Worm (Caenorhabditis elegans) whole organism, late embryonic: ENCODE data around the gene sto-6.

Experiments used
- C08G9.2 ChIP-seq: sonication (generic microtip); optimal IDR thresholded peaks from 2 replicates; lab custom pipeline; 2016; ENCODE audit warnings: mild to moderate bottlenecking, missing genetic modification characterization, moderate library complexity, missing compliant biosample characterization
- K02D7.2 ChIP-seq: sonication (generic microtip); optimal IDR thresholded peaks from 2 replicates; lab custom pipeline; 2017; ENCODE audit warnings: mild to moderate bottlenecking, missing genetic modification characterization, missing compliant biosample characterization
- K09A11.1 ChIP-seq: sonication (generic microtip); optimal IDR thresholded peaks from 2 replicates; lab custom pipeline; 2017; ENCODE audit warnings: antibody characterized with exemption, mild to moderate bottlenecking, missing genetic modification characterization, missing compliant biosample characterization; ENCODE audit not compliant: insufficient read depth
- T23F11.4 ChIP-seq: fragments of 200-800 bp; sonication (Bioruptor generic); optimal IDR thresholded peaks from 2 replicates; lab custom pipeline; 2018; ENCODE audit warnings: mild to moderate bottlenecking, missing genetic modification characterization, missing compliant biosample characterization
- ahr-1 ChIP-seq: sonication (generic microtip); optimal IDR thresholded peaks from 2 replicates; lab custom pipeline; 2016; ENCODE audit warnings: missing genetic modification characterization, missing compliant biosample characterization
- ceh-14 ChIP-seq: sonication (generic microtip); optimal IDR thresholded peaks from 2 replicates; lab custom pipeline; 2016; ENCODE audit warnings: missing genotype, missing genetic modification characterization, missing compliant biosample characterization
- ceh-18 ChIP-seq: sonication (generic microtip); optimal IDR thresholded peaks from 2 replicates; lab custom pipeline; 2016; ENCODE audit warnings: missing genetic modification characterization, missing compliant biosample characterization
- ceh-19 ChIP-seq: fragments of 200-800 bp; sonication (Bioruptor generic); optimal IDR thresholded peaks from 2 replicates; lab custom pipeline; 2018; ENCODE audit warnings: mild to moderate bottlenecking, missing genetic modification characterization, missing compliant biosample characterization
- ceh-2 ChIP-seq: sonication (generic microtip); optimal IDR thresholded peaks from 2 replicates; lab custom pipeline; 2016; ENCODE audit warnings: missing genotype, missing genetic modification characterization, missing compliant biosample characterization
- ceh-22 ChIP-seq: sonication (generic microtip); optimal IDR thresholded peaks from 2 replicates; lab custom pipeline; 2017; ENCODE audit warnings: missing biosample characterization, missing genetic modification characterization
- ceh-24 ChIP-seq: sonication (generic microtip); optimal IDR thresholded peaks from 2 replicates; lab custom pipeline; 2016; ENCODE audit warnings: mild to moderate bottlenecking, missing genetic modification characterization, missing compliant biosample characterization
- ceh-31 ChIP-seq: sonication (generic microtip); optimal IDR thresholded peaks from 2 replicates; lab custom pipeline; 2016; ENCODE audit warnings: missing genetic modification characterization, missing compliant biosample characterization
- ceh-34 ChIP-seq: sonication (generic microtip); optimal IDR thresholded peaks from 2 replicates; lab custom pipeline; 2016; ENCODE audit warnings: mild to moderate bottlenecking, missing genetic modification characterization, missing compliant biosample characterization
- ceh-6 ChIP-seq: fragments of 200-800 bp; sonication (Bioruptor generic); optimal IDR thresholded peaks from 2 replicates; lab custom pipeline; 2018; ENCODE audit warnings: mild to moderate bottlenecking, missing genetic modification characterization, missing compliant biosample characterization
- ceh-9 ChIP-seq: sonication (generic microtip); optimal IDR thresholded peaks from 2 replicates; lab custom pipeline; 2016; ENCODE audit warnings: mild to moderate bottlenecking, missing genetic modification characterization, inconsistent platforms, missing compliant biosample characterization
- che-1 ChIP-seq: sonication (generic microtip); optimal IDR thresholded peaks from 2 replicates; lab custom pipeline; 2016; ENCODE audit warnings: mild to moderate bottlenecking, missing genetic modification characterization, missing compliant biosample characterization
- dmd-4 ChIP-seq: sonication (generic microtip); optimal IDR thresholded peaks from 2 replicates; lab custom pipeline; 2016; ENCODE audit warnings: borderline replicate concordance, missing genetic modification characterization, missing compliant biosample characterization
- dve-1 ChIP-seq: sonication (generic microtip); optimal IDR thresholded peaks from 2 replicates; lab custom pipeline; 2017; ENCODE audit warnings: antibody characterized with exemption, mild to moderate bottlenecking, missing genetic modification characterization, missing compliant biosample characterization
- elt-2 ChIP-seq: sonication (generic microtip); optimal IDR thresholded peaks from 2 replicates; lab custom pipeline; 2016; ENCODE audit warnings: missing genetic modification reagents, missing genetic modification characterization, missing compliant biosample characterization
- eyg-1 ChIP-seq: sonication (generic microtip); optimal IDR thresholded peaks from 2 replicates; lab custom pipeline; 2016; ENCODE audit warnings: missing genotype, missing genetic modification characterization, missing compliant biosample characterization
- fax-1 ChIP-seq: sonication (generic microtip); optimal IDR thresholded peaks from 2 replicates; lab custom pipeline; 2016; ENCODE audit warnings: missing genotype, missing genetic modification characterization, missing compliant biosample characterization
- fkh-6 ChIP-seq: sonication (generic microtip); optimal IDR thresholded peaks from 2 replicates; lab custom pipeline; 2016; ENCODE audit warnings: missing genetic modification characterization, missing compliant biosample characterization
- gmeb-2 ChIP-seq: sonication (generic microtip); optimal IDR thresholded peaks from 2 replicates; lab custom pipeline; 2016; ENCODE audit warnings: missing genetic modification characterization, inconsistent platforms, missing compliant biosample characterization
- hlh-13 ChIP-seq: fragments of 200-800 bp; sonication (Bioruptor generic); optimal IDR thresholded peaks from 2 replicates; lab custom pipeline; 2018; ENCODE audit warnings: mild to moderate bottlenecking, missing genetic modification characterization, missing compliant biosample characterization
- hlh-15 ChIP-seq: sonication (generic microtip); optimal IDR thresholded peaks from 2 replicates; lab custom pipeline; 2016; ENCODE audit warnings: missing genetic modification characterization, missing compliant biosample characterization
- hlh-30 ChIP-seq: sonication (generic microtip); optimal IDR thresholded peaks from 2 replicates; lab custom pipeline; 2017; ENCODE audit warnings: antibody characterized with exemption, missing genetic modification characterization, missing compliant biosample characterization; ENCODE audit not compliant: insufficient read depth
- hlh-6 ChIP-seq: sonication (generic microtip); optimal IDR thresholded peaks from 2 replicates; lab custom pipeline; 2016; ENCODE audit warnings: missing genotype, missing genetic modification characterization, missing compliant biosample characterization
- hlh-8 ChIP-seq: sonication (generic microtip); optimal IDR thresholded peaks from 2 replicates; lab custom pipeline; 2016; ENCODE audit warnings: missing genotype, missing genetic modification characterization, missing compliant biosample characterization
- lim-6 ChIP-seq: sonication (generic microtip); optimal IDR thresholded peaks from 2 replicates; lab custom pipeline; 2016; ENCODE audit warnings: missing genetic modification characterization, missing compliant biosample characterization
- lin-11 ChIP-seq: fragments of 200-800 bp; sonication (Bioruptor generic); optimal IDR thresholded peaks from 2 replicates; lab custom pipeline; 2018; ENCODE audit warnings: mild to moderate bottlenecking, missing genetic modification characterization, missing compliant biosample characterization
- mec-3 ChIP-seq: sonication (generic microtip); optimal IDR thresholded peaks from 2 replicates; lab custom pipeline; 2016; ENCODE audit warnings: borderline replicate concordance, missing genetic modification characterization, missing compliant biosample characterization
- nfya-1 ChIP-seq: sonication (generic microtip); optimal IDR thresholded peaks from 2 replicates; lab custom pipeline; 2017; ENCODE audit warnings: missing genetic modification characterization, mild to moderate bottlenecking, missing compliant biosample characterization, antibody characterized with exemption, moderate library complexity
- nhr-232 ChIP-seq: sonication (generic microtip); optimal IDR thresholded peaks from 2 replicates; lab custom pipeline; 2016; ENCODE audit warnings: missing genetic modification characterization, missing compliant biosample characterization
- npax-4 ChIP-seq: sonication (generic microtip); optimal IDR thresholded peaks from 2 replicates; lab custom pipeline; 2016; ENCODE audit warnings: missing genetic modification characterization, missing compliant biosample characterization
- odd-2 ChIP-seq: sonication (generic microtip); optimal IDR thresholded peaks from 2 replicates; lab custom pipeline; 2017; ENCODE audit warnings: antibody characterized with exemption, mild to moderate bottlenecking, missing genetic modification characterization, missing compliant biosample characterization
- pag-3 ChIP-seq: sonication (generic microtip); optimal IDR thresholded peaks from 2 replicates; lab custom pipeline; 2016; ENCODE audit warnings: missing compliant biosample characterization, missing genetic modification characterization, borderline replicate concordance
- pat-9 ChIP-seq: fragments of 200-800 bp; sonication (Bioruptor generic); optimal IDR thresholded peaks from 2 replicates; lab custom pipeline; 2018; ENCODE audit warnings: mild to moderate bottlenecking, missing genetic modification characterization, moderate library complexity, missing compliant biosample characterization
- pax-1 ChIP-seq: fragments of 150-350 bp; optimal IDR thresholded peaks from 2 replicates; lab custom pipeline; 2014; ENCODE audit warnings: missing biosample characterization, missing genetic modification characterization
- pha-2 ChIP-seq: sonication (generic microtip); optimal IDR thresholded peaks from 2 replicates; lab custom pipeline; 2017; ENCODE audit warnings: mild to moderate bottlenecking, missing genetic modification characterization, missing compliant biosample characterization
- pqm-1 ChIP-seq: sonication (generic microtip); optimal IDR thresholded peaks from 2 replicates; lab custom pipeline; 2016; ENCODE audit warnings: missing genetic modification characterization, missing compliant biosample characterization
- pros-1 ChIP-seq: fragments of 150-350 bp; optimal IDR thresholded peaks from 2 replicates; lab custom pipeline; 2014; ENCODE audit warnings: missing biosample characterization, missing genetic modification reagents, missing genetic modification characterization
- sox-2 ChIP-seq: fragments of 200-800 bp; sonication (Bioruptor generic); IDR thresholded peaks from 2 replicates; pipeline ENCODE4 v1.3.6; 2022; ENCODE audit warnings: missing genetic modification reagents, missing genetic modification characterization, missing compliant biosample characterization
- sox-4 ChIP-seq: sonication (generic microtip); optimal IDR thresholded peaks from 2 replicates; lab custom pipeline; 2017; ENCODE audit warnings: mild to moderate bottlenecking, missing genetic modification characterization, inconsistent platforms, missing compliant biosample characterization
- tbx-2 ChIP-seq: sonication (generic microtip); optimal IDR thresholded peaks from 2 replicates; lab custom pipeline; 2016; ENCODE audit warnings: missing genetic modification characterization, missing compliant biosample characterization
- tbx-7 ChIP-seq: sonication (generic microtip); optimal IDR thresholded peaks from 2 replicates; lab custom pipeline; 2016; ENCODE audit warnings: missing genotype, missing genetic modification characterization, missing compliant biosample characterization
- unc-55 ChIP-seq: sonication (generic microtip); optimal IDR thresholded peaks from 2 replicates; lab custom pipeline; 2017; ENCODE audit warnings: missing biosample characterization, missing genetic modification reagents, missing genetic modification characterization
- unc-86 ChIP-seq: sonication (generic microtip); optimal IDR thresholded peaks from 2 replicates; lab custom pipeline; 2016; ENCODE audit warnings: missing genetic modification characterization, missing compliant biosample characterization
- zip-5 ChIP-seq: sonication (generic microtip); optimal IDR thresholded peaks from 2 replicates; lab custom pipeline; 2016; ENCODE audit warnings: missing genetic modification characterization, missing compliant biosample characterization
- ztf-16 ChIP-seq: sonication (generic microtip); optimal IDR thresholded peaks from 2 replicates; lab custom pipeline; 2017; ENCODE audit warnings: missing genetic modification characterization, missing compliant biosample characterization

The sto-6 gene

DNA sequence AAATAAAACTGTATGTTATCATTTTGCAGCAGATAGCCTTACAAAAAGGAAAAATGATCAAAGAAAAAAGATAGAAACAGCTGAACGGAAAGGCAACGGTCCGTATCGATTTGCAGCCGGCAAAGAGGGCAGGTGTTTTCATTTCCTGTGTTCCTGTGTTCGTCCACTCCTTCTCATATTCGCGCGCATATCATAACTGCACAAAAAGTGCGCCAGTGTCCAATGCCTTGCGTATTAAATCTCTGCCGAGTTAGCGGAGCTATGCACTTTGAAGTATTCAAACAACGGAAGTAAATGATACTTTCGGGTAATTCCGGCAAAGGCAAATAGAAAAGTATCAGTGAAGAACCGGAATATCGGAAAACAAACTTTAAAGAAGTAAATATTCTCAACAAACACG lies 30.4 kb downstream of the sto-6 start:
- no peak for TF ChIP-seq fkh-6
- TF ChIP-seq C08G9.2 (tag; lab: Kevin White, UChicago): no peak
- peak; percentile 4 for TF ChIP-seq ceh-19 (GFP tag; lab: Kevin White, UChicago)
- no peak for TF ChIP-seq tbx-7
- no peak for TF ChIP-seq hlh-13
- TF ChIP-seq sox-2 (GFP tag; lab: Robert Waterston, UW): no peak
- no peak for TF ChIP-seq eyg-1 (tag; lab: Kevin White, UChicago)
- no peak for TF ChIP-seq hlh-15 (tag; lab: Kevin White, UChicago)
- TF ChIP-seq npax-4: no peak
- no peak for TF ChIP-seq ceh-14
- no peak for TF ChIP-seq hlh-8 (tag; lab: Kevin White, UChicago)
- TF ChIP-seq hlh-30 (tag; lab: Kevin White, UChicago): no peak
- no peak for TF ChIP-seq unc-55 (GFP tag; lab: Kevin White, UChicago)
- TF ChIP-seq dve-1 (tag; lab: Kevin White, UChicago): no peak
- no peak for TF ChIP-seq pat-9 (tag; lab: Kevin White, UChicago)
- TF ChIP-seq nhr-232 (tag; lab: Kevin White, UChicago): peak; percentile 2
- no peak for TF ChIP-seq ceh-9 (tag; lab: Kevin White, UChicago)
- TF ChIP-seq fax-1 (tag; lab: Kevin White, UChicago): no peak
- no peak for TF ChIP-seq pag-3 (tag; lab: Kevin White, UChicago)
- TF ChIP-seq ceh-22 (tag; lab: Kevin White, UChicago): no peak
- TF ChIP-seq K09A11.1 (tag; lab: Kevin White, UChicago): no peak
- TF ChIP-seq ceh-24 (tag; lab: Kevin White, UChicago): no peak
- TF ChIP-seq ceh-18 (tag; lab: Kevin White, UChicago): no peak
- TF ChIP-seq dmd-4: no peak
- TF ChIP-seq lim-6: no peak
- no peak for TF ChIP-seq K02D7.2 (tag; lab: Kevin White, UChicago)
- no peak for TF ChIP-seq ceh-2 (tag; lab: Kevin White, UChicago)
- TF ChIP-seq ahr-1 (tag; lab: Kevin White, UChicago): no peak
- TF ChIP-seq tbx-2 (tag; lab: Kevin White, UChicago): peak; percentile 10
- no peak for TF ChIP-seq pax-1 (tag; lab: Kevin White, UChicago)
- no peak for TF ChIP-seq lin-11 (tag; lab: Kevin White, UChicago)
- TF ChIP-seq che-1 (tag; lab: Kevin White, UChicago): peak; percentile 18
- TF ChIP-seq pha-2: no peak
- TF ChIP-seq unc-86 (tag; lab: Kevin White, UChicago): no peak
- TF ChIP-seq ztf-16: no peak
- no peak for TF ChIP-seq zip-5 (tag; lab: Kevin White, UChicago)
- no peak for TF ChIP-seq pqm-1
- no peak for TF ChIP-seq nfya-1
- TF ChIP-seq ceh-31 (tag; lab: Kevin White, UChicago): no peak
- peak; percentile 48 for TF ChIP-seq elt-2
- peak; percentile 47 for TF ChIP-seq ceh-6 (GFP tag; lab: Kevin White, UChicago)
- no peak for TF ChIP-seq mec-3
- TF ChIP-seq ceh-34: peak; percentile 31
- TF ChIP-seq odd-2: no peak
- TF ChIP-seq T23F11.4 (GFP tag; lab: Kevin White, UChicago): no peak

DNA sequence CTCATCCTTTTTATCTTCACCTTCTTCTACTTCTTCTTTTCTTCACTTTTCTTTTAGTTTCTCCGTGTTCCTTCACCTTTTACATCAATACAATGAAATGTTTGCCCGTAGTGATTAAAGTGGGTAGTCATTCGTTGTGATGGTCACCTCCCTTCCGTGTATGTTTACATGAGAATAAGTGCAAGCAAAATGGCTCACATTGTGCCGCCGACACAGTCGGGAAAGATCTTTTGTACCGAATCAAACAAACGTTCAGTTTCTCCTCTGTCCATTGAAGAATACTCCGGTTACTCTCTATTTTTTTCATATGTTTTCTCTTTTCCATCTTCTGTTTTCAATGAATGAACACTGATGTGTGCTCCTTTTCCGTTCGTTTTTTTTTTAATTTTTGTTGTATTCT lies 32.0 kb downstream of the sto-6 start:
- TF ChIP-seq sox-4: no peak
- no peak for TF ChIP-seq gmeb-2 (tag; lab: Kevin White, UChicago)
- TF ChIP-seq pros-1 (tag; lab: Kevin White, UChicago): no peak
- TF ChIP-seq hlh-6 (tag; lab: Kevin White, UChicago): no peak
- no peak for TF ChIP-seq elt-2
- TF ChIP-seq zip-5 (tag; lab: Kevin White, UChicago): no peak
